Worm (Caenorhabditis elegans) whole organism, L1 larva: ENCODE measurements around the gene C08A9.10.

Experiments
- F16B12.6 ChIP-seq: fragments of 150-350 bp; optimal IDR thresholded peaks from 2 replicates; lab custom pipeline; 2014; ENCODE audit warnings: missing biosample characterization, missing genetic modification characterization
- aha-1 ChIP-seq: fragments of 150-350 bp; optimal IDR thresholded peaks from 2 replicates; lab custom pipeline; 2014; ENCODE audit warnings: missing biosample characterization, missing genetic modification characterization
- ceh-88 ChIP-seq: fragments of 200-800 bp; sonication (Bioruptor generic); IDR thresholded peaks from 2 replicates; pipeline ENCODE4 v1.3.6; 2022; ENCODE audit warnings: missing genetic modification characterization, missing compliant biosample characterization
- ces-1 ChIP-seq: fragments of 150-350 bp; optimal IDR thresholded peaks from 2 replicates; lab custom pipeline; 2014; ENCODE audit warnings: missing biosample characterization, missing genetic modification reagents, missing genetic modification characterization
- dpl-1 ChIP-seq, 3 experiments: fragments of 150-350 bp in 2 of 3; sonication (generic microtip) in 1 of 3; optimal IDR thresholded peaks; 2 replicates each; lab custom pipeline; 2014 to 2017; ENCODE audit warnings: missing biosample characterization in 3 of 3, missing genetic modification characterization in 3 of 3, missing genetic modification reagents in 3 of 3
- efl-1 ChIP-seq, 4 experiments: fragments of 150-350 bp; optimal IDR thresholded peaks in 3 of 4; peaks in 1 of 4; 1 replicate in 1 of 4; 2 replicates in 3 of 4; lab custom pipeline; 2014; ENCODE audit warnings: missing biosample characterization in 2 of 4, missing genetic modification characterization in 2 of 4, missing genetic modification reagents in 2 of 4
- efl-3 ChIP-seq: fragments of 200-800 bp; sonication (Bioruptor generic); optimal IDR thresholded peaks from 2 replicates; lab custom pipeline; 2018; ENCODE audit warnings: mild to moderate bottlenecking, missing genetic modification characterization, missing compliant biosample characterization
- fkh-10 ChIP-seq: sonication (generic microtip); optimal IDR thresholded peaks from 2 replicates; lab custom pipeline; 2017; ENCODE audit warnings: missing biosample characterization, missing genetic modification reagents, missing genetic modification characterization
- fos-1 ChIP-seq: fragments of 150-350 bp; optimal IDR thresholded peaks from 2 replicates; lab custom pipeline; 2014; ENCODE audit warnings: missing biosample characterization, missing genetic modification characterization
- grh-1 ChIP-seq: fragments of 200-800 bp; sonication (Bioruptor generic); IDR thresholded peaks from 2 replicates; pipeline ENCODE4 v1.3.6; 2022; ENCODE audit warnings: missing genetic modification reagents, missing genetic modification characterization, missing compliant biosample characterization
- hlh-17 ChIP-seq: fragments of 200-800 bp; sonication (Bioruptor generic); optimal IDR thresholded peaks from 2 replicates; lab custom pipeline; 2018; ENCODE audit warnings: missing genetic modification characterization, mild to moderate bottlenecking, missing compliant biosample characterization, moderate library complexity, borderline replicate concordance
- jun-1 ChIP-seq: fragments of 150-350 bp; optimal IDR thresholded peaks from 2 replicates; lab custom pipeline; 2014; ENCODE audit warnings: missing biosample characterization, missing genetic modification reagents, missing genetic modification characterization
- lin-14 ChIP-seq: fragments of 200-800 bp; sonication (Bioruptor generic); optimal IDR thresholded peaks from 2 replicates; lab custom pipeline; 2018; ENCODE audit warnings: mild to moderate bottlenecking, missing genetic modification characterization, moderate library complexity, missing compliant biosample characterization
- lin-15B ChIP-seq: fragments of 150-350 bp; sonication (generic microtip); optimal IDR thresholded peaks from 3 replicates; lab custom pipeline; 2014; ENCODE audit warnings: missing biosample characterization, missing genetic modification characterization
- mdl-1 ChIP-seq, 2 experiments: fragments of 150-350 bp; optimal IDR thresholded peaks; 2 replicates each; lab custom pipeline; 2014 to 2017; ENCODE audit warnings: missing biosample characterization in 2 of 2, missing genetic modification characterization in 2 of 2, inconsistent platforms in 1 of 2
- nhr-11 ChIP-seq: fragments of 150-350 bp; optimal IDR thresholded peaks from 2 replicates; lab custom pipeline; 2014; ENCODE audit warnings: missing biosample characterization, missing genetic modification characterization
- nhr-20 ChIP-seq: sonication (generic microtip); optimal IDR thresholded peaks from 2 replicates; lab custom pipeline; 2016; ENCODE audit warnings: mild to moderate bottlenecking, missing genetic modification characterization, missing compliant biosample characterization
- nhr-237 ChIP-seq: fragments of 150-350 bp; optimal IDR thresholded peaks from 2 replicates; lab custom pipeline; 2014; ENCODE audit warnings: missing biosample characterization, missing genetic modification characterization
- nhr-77 ChIP-seq: fragments of 150-350 bp; optimal IDR thresholded peaks from 2 replicates; lab custom pipeline; 2014; ENCODE audit warnings: missing biosample characterization, missing genetic modification characterization
- nhr-84 ChIP-seq: sonication (generic microtip); optimal IDR thresholded peaks from 2 replicates; lab custom pipeline; 2017; ENCODE audit warnings: missing biosample characterization, missing genetic modification characterization
- nhr-85 ChIP-seq: sonication (generic microtip); peaks from one replicate; lab custom pipeline; 2016; ENCODE audit warnings: missing genetic modification characterization, inconsistent platforms, missing compliant biosample characterization
- pag-3 ChIP-seq: sonication (generic microtip); optimal IDR thresholded peaks from 2 replicates; lab custom pipeline; 2017; ENCODE audit warnings: missing genetic modification characterization, mild to moderate bottlenecking, missing compliant biosample characterization, antibody characterized with exemption, borderline replicate concordance; ENCODE audit not compliant: insufficient read depth
- pax-3 ChIP-seq: fragments of 200-800 bp; sonication (Bioruptor generic); optimal IDR thresholded peaks from 2 replicates; lab custom pipeline; 2018; ENCODE audit warnings: mild to moderate bottlenecking, missing genetic modification characterization, moderate library complexity, missing compliant biosample characterization
- pqm-1 ChIP-seq: sonication (generic microtip); optimal IDR thresholded peaks from 3 replicates; lab custom pipeline; 2017; ENCODE audit warnings: missing biosample characterization, missing genetic modification characterization
- rnt-1 ChIP-seq: sonication (generic microtip); optimal IDR thresholded peaks from 2 replicates; lab custom pipeline; 2016; ENCODE audit warnings: mild to moderate bottlenecking, missing genetic modification characterization, moderate library complexity, missing compliant biosample characterization
- snpc-4 ChIP-seq: fragments of 150-350 bp; optimal IDR thresholded peaks from 2 replicates; lab custom pipeline; 2014; ENCODE audit warnings: missing biosample characterization, missing genetic modification characterization
- snu-23 ChIP-seq: sonication (generic microtip); optimal IDR thresholded peaks from 2 replicates; lab custom pipeline; 2016; ENCODE audit warnings: missing genetic modification characterization, missing compliant biosample characterization
- swsn-7 ChIP-seq: sonication (generic microtip); optimal IDR thresholded peaks from 2 replicates; lab custom pipeline; 2016; ENCODE audit warnings: missing genetic modification characterization, missing compliant biosample characterization
- tbx-2 ChIP-seq: sonication (generic microtip); optimal IDR thresholded peaks from 2 replicates; lab custom pipeline; 2016; ENCODE audit warnings: missing genetic modification characterization, missing compliant biosample characterization
- unc-130 ChIP-seq: fragments of 150-350 bp; optimal IDR thresholded peaks from 2 replicates; lab custom pipeline; 2017; ENCODE audit warnings: missing biosample characterization, missing genetic modification characterization, inconsistent platforms
- unc-62 ChIP-seq: fragments of 150-350 bp; optimal IDR thresholded peaks from 2 replicates; lab custom pipeline; 2014; ENCODE audit warnings: missing biosample characterization, missing genetic modification reagents, missing genetic modification characterization
- unc-86 ChIP-seq: sonication (generic microtip); optimal IDR thresholded peaks from 2 replicates; lab custom pipeline; 2016; ENCODE audit warnings: missing genetic modification characterization, missing compliant biosample characterization
- unc-98 ChIP-seq: fragments of 200-800 bp; sonication (Bioruptor generic); IDR thresholded peaks from 2 replicates; pipeline ENCODE4 v1.3.6; 2022; ENCODE audit warnings: missing genetic modification characterization, missing compliant biosample characterization
- xbp-1 ChIP-seq: sonication (generic microtip); optimal IDR thresholded peaks from 2 replicates; lab custom pipeline; 2016; ENCODE audit warnings: missing genetic modification characterization, missing compliant biosample characterization
- ztf-11 ChIP-seq, 2 experiments: sonication (generic microtip); optimal IDR thresholded peaks; 2 replicates each; lab custom pipeline; 2016 to 2017; ENCODE audit warnings: missing genetic modification characterization in 2 of 2, missing biosample characterization in 1 of 2, missing compliant biosample characterization in 1 of 2

Gene C08A9.10

ce11 chrX:17070495-17070894 is 10.5 kb upstream of the C08A9.10 start (continued):
- TF ChIP-seq jun-1 (tag; lab: Kevin White, UChicago) (no peak), tbx-2 (tag; lab: Kevin White, UChicago) (no peak)

- no peak for TF ChIP-seq lin-15B
- no peak for TF ChIP-seq efl-1 (optimal IDR thresholded peaks at IDR 0.05; lab: Kevin White, UChicago)
- TF ChIP-seq efl-1 (GFP tag; optimal IDR thresholded peaks at IDR 0.05 in 1 of 2; lab: Kevin White, UChicago): peak in 1 of 2 experiments; percentile 13
- no peak for TF ChIP-seq nhr-85
- TF ChIP-seq ztf-11 (tag; optimal IDR thresholded peaks at IDR 0.05; lab: Kevin White, UChicago): no peak
- no peak for TF ChIP-seq pag-3 (tag; lab: Kevin White, UChicago)
- no peak for TF ChIP-seq jun-1 (tag; lab: Kevin White, UChicago)
- TF ChIP-seq unc-86 (tag; lab: Kevin White, UChicago): no peak
Measured at ce11 chrX:17072088-17072487, 8.9 kb upstream of the C08A9.10 start, which contains the start of gene C30G4.4. C30G4.4 (minus strand) TSS chrX:17072188.

- TF ChIP-seq unc-130: no peak
- TF ChIP-seq swsn-7 (tag; lab: Kevin White, UChicago): no peak
- no peak for TF ChIP-seq aha-1 (tag; lab: Kevin White, UChicago)
- no peak for TF ChIP-seq fkh-10 (GFP tag; lab: Kevin White, UChicago)
- no peak for TF ChIP-seq nhr-84
- no peak for TF ChIP-seq nhr-77 (tag; lab: Kevin White, UChicago)
- TF ChIP-seq ceh-88 (GFP tag; lab: Robert Waterston, UW): no peak
- TF ChIP-seq efl-3 (GFP tag; lab: Kevin White, UChicago): no peak
- no peak for TF ChIP-seq ces-1 (GFP tag; lab: Kevin White, UChicago)
- no peak for TF ChIP-seq pqm-1 (tag; lab: Kevin White, UChicago)
- no peak for TF ChIP-seq F16B12.6
- no peak for TF ChIP-seq fos-1 (tag; lab: Kevin White, UChicago)
- TF ChIP-seq hlh-17: no peak
- no peak for TF ChIP-seq mdl-1 (tag; optimal IDR thresholded peaks at IDR 0.05; lab: Kevin White, UChicago)
- TF ChIP-seq grh-1 (GFP tag; lab: Robert Waterston, UW): no peak
- no peak for TF ChIP-seq nhr-11 (tag; lab: Kevin White, UChicago)
- no peak for TF ChIP-seq lin-15B
- no peak for TF ChIP-seq unc-62 (GFP tag; lab: Kevin White, UChicago)
- TF ChIP-seq, all 84 proteins: peak for 0
Measured at ce11 chrX:17092416-17092815, 11.4 kb downstream of the C08A9.10 start, which contains the start of gene sod-3. sod-3 (plus strand) TSS chrX:17092753.

ce11 chrX:17093199-17093598 is 12.2 kb downstream of the C08A9.10 start, which contains the start of gene C08A9.3:
C08A9.3 (minus strand) TSS chrX:17093299.
- peak; percentile 5 for TF ChIP-seq nhr-85
- TF ChIP-seq rnt-1: no peak

- TF ChIP-seq pqm-1 (tag; lab: Kevin White, UChicago) (no peak), aha-1 (tag; lab: Kevin White, UChicago) (no peak), dpl-1 (GFP tag; optimal IDR thresholded peaks at IDR 0.05; lab: Kevin White, UChicago) (no peak), nhr-20 (tag; lab: Kevin White, UChicago) (peak; percentile 67), mdl-1 (tag; optimal IDR thresholded peaks at IDR 0.05; lab: Kevin White, UChicago) (no peak), snpc-4 (tag; lab: Kevin White, UChicago) (no peak), nhr-237 (tag; lab: Kevin White, UChicago) (no peak), fkh-10 (GFP tag; lab: Kevin White, UChicago) (no peak)
Measured at ce11 chrX:17096508-17097234, 15.7 kb downstream of the C08A9.10 start, which contains the start of gene lido-1. lido-1 (minus strand) TSS chrX:17096558.

ce11 chrX:17100656-17101055 is 19.7 kb downstream of the C08A9.10 start, which contains the start of gene lido-2:
lido-2 (minus strand) TSS chrX:17100756.
- TF ChIP-seq unc-62 (GFP tag; lab: Kevin White, UChicago) (no peak), snu-23 (GFP tag; lab: Kevin White, UChicago) (no peak), xbp-1 (no peak), grh-1 (GFP tag; lab: Robert Waterston, UW) (no peak), F16B12.6 (no peak), pax-3 (tag; lab: Kevin White, UChicago) (no peak), unc-98 (GFP tag; lab: Robert Waterston, UW) (no peak), lin-14 (no peak), nhr-237 (tag; lab: Kevin White, UChicago) (no peak)
